Fruit fly (Drosophila melanogaster): ENCODE measurements around the gene CG31517.

CG31517 gene

DNA sequence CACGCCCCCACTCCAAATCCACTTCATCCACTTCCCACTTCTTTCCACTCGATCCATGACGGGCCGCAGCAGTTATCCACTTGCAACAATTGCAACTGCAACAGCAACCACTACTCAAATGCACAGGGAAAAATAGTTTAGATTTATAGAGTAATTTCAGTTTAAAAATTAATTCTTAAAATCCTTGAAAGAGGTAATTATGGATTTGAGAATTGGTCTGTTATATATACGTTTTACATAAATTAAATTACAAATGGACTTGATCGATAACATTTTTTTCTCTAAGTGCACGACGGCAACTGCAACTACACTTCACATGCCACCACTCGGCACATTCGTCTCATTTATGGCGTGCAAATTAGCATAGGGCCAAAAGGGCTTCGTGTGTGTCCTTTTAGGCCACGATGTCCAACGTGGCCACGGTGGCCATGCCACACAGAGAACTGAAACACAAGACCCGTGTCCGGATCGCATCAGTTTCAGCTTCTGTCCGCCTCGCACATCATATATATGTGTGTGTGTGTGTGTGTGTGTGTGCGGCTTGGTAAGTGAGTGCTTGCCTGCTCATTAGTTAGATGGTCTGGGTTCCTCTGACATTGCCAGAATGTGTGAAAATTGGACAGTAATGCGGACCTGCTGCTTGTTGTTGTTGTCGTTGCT is 36.8 kb downstream of the CG31517 start (continued):
- TF ChIP-seq Bdp1 (GFP tag; optimal IDR thresholded peaks at IDR 0.05) (peak; percentile 29), CG30403 (GFP tag; optimal IDR thresholded peaks at IDR 0.05) (peak; percentile 74), pita (GFP tag; optimal IDR thresholded peaks at IDR 0.05) (no peak), CG8290 (GFP tag; optimal IDR thresholded peaks at IDR 0.05) (peak; percentile 53), CG8290 (tag; optimal IDR thresholded peaks at IDR 0.05) (peak; percentile 21 to 54), CG13296 (GFP tag; optimal IDR thresholded peaks at IDR 0.05) (peak; percentile 20), tgo (GFP tag; IDR thresholded peaks at IDR 0.05) (peak; percentile 64), MTF-1 (GFP tag; optimal IDR thresholded peaks at IDR 0.05; ENCODE audit: borderline replicate concordance) (no peak), hb (GFP tag; IDR thresholded peaks at IDR 0.05; ENCODE audit: partially characterized antibody) (no peak), B-H1 (GFP tag; IDR thresholded peaks at IDR 0.05) (peak; percentile 49), CG9437 (GFP tag; optimal IDR thresholded peaks at IDR 0.05) (peak; percentile 58), CG16815 (GFP tag; optimal IDR thresholded peaks at IDR 0.05) (peak; percentile 64), CG15269 (tag; optimal IDR thresholded peaks at IDR 0.05) (peak; percentile 62), emc (GFP tag; optimal IDR thresholded peaks at IDR 0.05) (peak; percentile 31), so (GFP tag; IDR thresholded peaks at IDR 0.05) (peak; percentile 72; the same call in 1 of the 3 replicates), Aef1 (GFP tag; IDR thresholded peaks at IDR 0.05) (peak; percentile 36; the same call in 2 of the 3 replicates), CG4854 (GFP tag; optimal IDR thresholded peaks at IDR 0.05) (peak; percentile 11), vvl (GFP tag; IDR thresholded peaks at IDR 0.05) (peak; percentile 86), CG8388 (GFP tag; optimal IDR thresholded peaks at IDR 0.05) (peak; percentile 82), CG17568 (GFP tag; optimal IDR thresholded peaks at IDR 0.05) (peak; percentile 41), nau (GFP tag; optimal IDR thresholded peaks at IDR 0.05) (peak; percentile 49), gt (GFP tag; IDR thresholded peaks at IDR 0.05) (peak; percentile 53), CG4404 (GFP tag; IDR thresholded peaks at IDR 0.05) (peak; percentile 91), wek (GFP tag; optimal IDR thresholded peaks at IDR 0.05) (no peak), CG30020 (tag; optimal IDR thresholded peaks at IDR 0.05) (peak; percentile 29), CG15696 (tag; optimal IDR thresholded peaks at IDR 0.05) (peak; percentile 97), CG10274 (GFP tag; optimal IDR thresholded peaks at IDR 0.05) (no peak), CG15073 (GFP tag; optimal IDR thresholded peaks at IDR 0.05) (peak; percentile 39), jumu (GFP tag; optimal IDR thresholded peaks at IDR 0.05) (peak; percentile 47), CG10959 (GFP tag; IDR thresholded peaks at IDR 0.05) (peak; percentile 85), prd (optimal IDR thresholded peaks at IDR 0.05) (no peak), prd (GFP tag; IDR thresholded peaks at IDR 0.05) (peak; percentile 94), peb (GFP tag; IDR thresholded peaks at IDR 0.05) (0 out of 2 replicates have a peak, but pooled peaks have one; percentile 41), CG10654 (GFP tag; optimal IDR thresholded peaks at IDR 0.05) (peak; percentile 60), D19A (tag; optimal IDR thresholded peaks at IDR 0.05) (peak; percentile 79), Ada2b (GFP tag; IDR thresholded peaks at IDR 0.05) (peak; percentile 67), Camta (GFP tag; optimal IDR thresholded peaks at IDR 0.05) (peak; percentile 71), ara (GFP tag; IDR thresholded peaks at IDR 0.05) (peak; percentile 86), ranshi (GFP tag; IDR thresholded peaks at IDR 0.05) (peak; percentile 62), odd (GFP tag; optimal IDR thresholded peaks at IDR 0.05) (peak; percentile 40), ci (GFP tag; IDR thresholded peaks at IDR 0.05) (peak; percentile 78), fd102C (GFP tag; optimal IDR thresholded peaks at IDR 0.05) (peak; percentile 95), H2.0 (GFP tag; IDR thresholded peaks at IDR 0.05) (peak; percentile 40; the same call in 1 of the 2 replicates), Dfd (GFP tag; optimal IDR thresholded peaks at IDR 0.05) (no peak), CG1647 (GFP tag; optimal IDR thresholded peaks at IDR 0.05) (no peak), CG7963 (GFP tag; IDR thresholded peaks at IDR 0.05; ENCODE audit: partially characterized antibody) (no peak), CG12236 (GFP tag; optimal IDR thresholded peaks at IDR 0.05) (peak; percentile 21), pan (optimal IDR thresholded peaks at IDR 0.05) (no peak), pan (GFP tag; optimal IDR thresholded peaks at IDR 0.05 in 1 of 2, IDR thresholded peaks at IDR 0.05 in 1 of 2) (peak in 1 of 2 experiments; percentile 66), CG18262 (tag; optimal IDR thresholded peaks at IDR 0.05) (peak; percentile 90), sens (GFP tag) (peak; percentile 97)

All from whole organism, embryonic.